Worm (Caenorhabditis elegans) whole organism, L1 larva: ENCODE data around the gene smc-6.

ENCODE experiments used
- alr-1 ChIP-seq: fragments of 200-800 bp; sonication (Bioruptor generic); optimal IDR thresholded peaks from 2 replicates; lab custom pipeline; 2018; ENCODE audit warnings: borderline replicate concordance, mild to moderate bottlenecking, missing genetic modification characterization, missing compliant biosample characterization
- lsy-2 ChIP-seq, 2 experiments: fragments of 150-350 bp; optimal IDR thresholded peaks; 2 replicates each; lab custom pipeline; 2014; ENCODE audit warnings: missing biosample characterization in 2 of 2, missing genetic modification characterization in 2 of 2
- nhr-12 ChIP-seq: sonication (generic microtip); optimal IDR thresholded peaks from 2 replicates; lab custom pipeline; 2017; ENCODE audit warnings: missing biosample characterization, missing genetic modification characterization
- nhr-71 ChIP-seq: sonication (generic microtip); optimal IDR thresholded peaks from 2 replicates; lab custom pipeline; 2016; ENCODE audit warnings: mild to moderate bottlenecking, missing genetic modification characterization, moderate library complexity, missing compliant biosample characterization
- nhr-76 ChIP-seq: sonication (generic microtip); optimal IDR thresholded peaks from 2 replicates; lab custom pipeline; 2017; ENCODE audit warnings: missing biosample characterization, missing genetic modification characterization
- pqm-1 ChIP-seq: sonication (generic microtip); optimal IDR thresholded peaks from 3 replicates; lab custom pipeline; 2017; ENCODE audit warnings: missing biosample characterization, missing genetic modification characterization

ce11 chrII:11592023-11592422 lies 13.5 kb downstream of the smc-6 start, which contains the start of gene F07A11.1:
- TF ChIP-seq nhr-71 (tag; lab: Kevin White, UChicago) (no peak), nhr-12 (no peak), alr-1 (no peak), lsy-2 (tag; optimal IDR thresholded peaks at IDR 0.05; lab: Kevin White, UChicago) (no peak), nhr-76 (no peak), pqm-1 (tag; lab: Kevin White, UChicago) (no peak)
